Worm (Caenorhabditis elegans) whole organism, L2 larva: ENCODE data around the gene chtb-1.

Source experiments
- R02D3.7 ChIP-seq: fragments of 150-350 bp; optimal IDR thresholded peaks from 2 replicates; lab custom pipeline; 2014; ENCODE audit warnings: missing biosample characterization, missing genetic modification characterization
- alr-1 ChIP-seq: fragments of 150-350 bp; optimal IDR thresholded peaks from 2 replicates; lab custom pipeline; 2014; ENCODE audit warnings: missing biosample characterization, missing genetic modification characterization
- ama-1 ChIP-seq: fragments of 150-350 bp; optimal IDR thresholded peaks from 2 replicates; lab custom pipeline; 2018; ENCODE audit warnings: inconsistent platforms
- blmp-1 ChIP-seq: sonication (generic microtip); optimal IDR thresholded peaks from 2 replicates; lab custom pipeline; 2017; ENCODE audit warnings: missing genetic modification characterization, mild to moderate bottlenecking, missing compliant biosample characterization, antibody characterized with exemption, moderate library complexity; ENCODE audit not compliant: insufficient read depth
- ceh-16 ChIP-seq: fragments of 150-350 bp; optimal IDR thresholded peaks from 2 replicates; lab custom pipeline; 2014; ENCODE audit warnings: missing biosample characterization, missing genetic modification characterization
- ceh-82 ChIP-seq: fragments of 150-350 bp; optimal IDR thresholded peaks from 2 replicates; lab custom pipeline; 2014; ENCODE audit warnings: missing biosample characterization, missing genetic modification characterization
- crh-2 ChIP-seq: sonication (generic microtip); optimal IDR thresholded peaks from 2 replicates; lab custom pipeline; 2017; ENCODE audit warnings: missing biosample characterization, missing genetic modification characterization
- dmd-4 ChIP-seq: sonication (generic microtip); optimal IDR thresholded peaks from 2 replicates; lab custom pipeline; 2017; ENCODE audit warnings: missing biosample characterization, missing genetic modification characterization
- egl-27 ChIP-seq: sonication (generic microtip); optimal IDR thresholded peaks from 3 replicates; lab custom pipeline; 2017; ENCODE audit warnings: missing biosample characterization, missing genetic modification reagents, missing genetic modification characterization
- elt-1 ChIP-seq: fragments of 150-350 bp; optimal IDR thresholded peaks from 2 replicates; lab custom pipeline; 2014; ENCODE audit warnings: missing biosample characterization, missing genetic modification characterization
- elt-3 ChIP-seq: sonication (generic microtip); optimal IDR thresholded peaks from 2 replicates; lab custom pipeline; 2017; ENCODE audit warnings: missing biosample characterization, missing genetic modification characterization
- lin-11 ChIP-seq: fragments of 150-350 bp; sonication (generic microtip); optimal IDR thresholded peaks from 2 replicates; lab custom pipeline; 2014; ENCODE audit warnings: missing biosample characterization, missing genetic modification characterization, inconsistent platforms, mixed read lengths
- lin-13 ChIP-seq: fragments of 150-350 bp; optimal IDR thresholded peaks from 2 replicates; lab custom pipeline; 2014; ENCODE audit warnings: missing biosample characterization, missing genetic modification reagents, missing genetic modification characterization
- lin-39 ChIP-seq: fragments of 150-350 bp; optimal IDR thresholded peaks from 2 replicates; lab custom pipeline; 2014; ENCODE audit warnings: missing biosample characterization, missing genetic modification reagents, missing genetic modification characterization
- lsy-2 ChIP-seq, 2 experiments: fragments of 150-350 bp in 1 of 2; sonication (generic microtip) in 1 of 2; optimal IDR thresholded peaks; 2 replicates each; lab custom pipeline; 2014 to 2017; ENCODE audit warnings: missing biosample characterization in 2 of 2, missing genetic modification characterization in 2 of 2
- mbf-1 ChIP-seq: sonication (generic microtip); optimal IDR thresholded peaks from 2 replicates; lab custom pipeline; 2017; ENCODE audit warnings: missing biosample characterization, missing genetic modification characterization
- mdl-1 ChIP-seq, 2 experiments: fragments of 150-350 bp in 1 of 2; sonication (generic microtip) in 1 of 2; optimal IDR thresholded peaks; 2 replicates each; lab custom pipeline; 2017; ENCODE audit warnings: missing biosample characterization in 2 of 2, missing genetic modification characterization in 2 of 2
- nhr-10 ChIP-seq: sonication (generic microtip); optimal IDR thresholded peaks from 2 replicates; lab custom pipeline; 2017; ENCODE audit warnings: missing biosample characterization, missing genetic modification characterization
- nhr-11 ChIP-seq: fragments of 150-350 bp; optimal IDR thresholded peaks from 2 replicates; lab custom pipeline; 2014; ENCODE audit warnings: missing biosample characterization, missing genetic modification characterization
- nhr-12 ChIP-seq: fragments of 150-350 bp; optimal IDR thresholded peaks from 2 replicates; lab custom pipeline; 2014; ENCODE audit warnings: missing biosample characterization, missing genetic modification characterization
- nhr-129 ChIP-seq: fragments of 150-350 bp; optimal IDR thresholded peaks from 2 replicates; lab custom pipeline; 2014; ENCODE audit warnings: missing biosample characterization, missing genetic modification characterization
- nhr-23 ChIP-seq: fragments of 150-350 bp; optimal IDR thresholded peaks from 2 replicates; lab custom pipeline; 2014; ENCODE audit warnings: missing biosample characterization, missing genetic modification reagents, missing genetic modification characterization
- nhr-237 ChIP-seq: fragments of 150-350 bp; optimal IDR thresholded peaks from 2 replicates; lab custom pipeline; 2014; ENCODE audit warnings: missing biosample characterization, missing genetic modification characterization
- nhr-77 ChIP-seq: fragments of 150-350 bp; optimal IDR thresholded peaks from 2 replicates; lab custom pipeline; 2014; ENCODE audit warnings: missing biosample characterization, missing genetic modification characterization
- peb-1 ChIP-seq: fragments of 150-350 bp; optimal IDR thresholded peaks from 2 replicates; lab custom pipeline; 2014; ENCODE audit warnings: missing biosample characterization, missing genetic modification characterization
- sma-9 ChIP-seq, 2 experiments: fragments of 150-350 bp in 1 of 2; sonication (generic microtip) in 1 of 2; optimal IDR thresholded peaks; 2 replicates each; lab custom pipeline; 2014 to 2016; ENCODE audit warnings: missing genetic modification characterization in 2 of 2, mild to moderate bottlenecking in 1 of 2, missing biosample characterization in 1 of 2, missing compliant biosample characterization in 1 of 2, missing genetic modification reagents in 1 of 2, moderate library complexity in 1 of 2
- snpc-4 ChIP-seq: fragments of 150-350 bp; optimal IDR thresholded peaks from 2 replicates; lab custom pipeline; 2014; ENCODE audit warnings: missing biosample characterization, missing genetic modification characterization
- unc-62 ChIP-seq: fragments of 150-350 bp; optimal IDR thresholded peaks from 2 replicates; lab custom pipeline; 2014; ENCODE audit warnings: missing biosample characterization, missing genetic modification reagents, missing genetic modification characterization
- zag-1 ChIP-seq: fragments of 150-350 bp; optimal IDR thresholded peaks from 2 replicates; lab custom pipeline; 2014; ENCODE audit warnings: missing biosample characterization, missing genetic modification characterization
- ztf-1 ChIP-seq: fragments of 200-800 bp; sonication (Bioruptor generic); conservative IDR thresholded peaks from 2 replicates; pipeline ENCODE4 v1.3.6; 2022; ENCODE audit warnings: missing genetic modification characterization, missing compliant biosample characterization
- ztf-4 ChIP-seq: fragments of 150-350 bp; optimal IDR thresholded peaks from 2 replicates; lab custom pipeline; 2014; ENCODE audit warnings: missing biosample characterization, missing genetic modification characterization

chtb-1 gene

ce11 chrIII:9385543-9385942, 30.3 kb upstream of the chtb-1 start, which contains the start of gene C38C10.3:
TSS of gene C38C10.3 (minus strand) at chrIII:9385643.
- TF ChIP-seq sma-9 (GFP tag; optimal IDR thresholded peaks at IDR 0.05; lab: Kevin White, UChicago) (no peak), sma-9 (tag; optimal IDR thresholded peaks at IDR 0.05; lab: Kevin White, UChicago) (no peak), mdl-1 (tag; optimal IDR thresholded peaks at IDR 0.05; lab: Kevin White, UChicago) (no peak), unc-62 (no peak), lin-39 (no peak), ztf-1 (GFP tag; lab: Robert Waterston, UW) (no peak), nhr-237 (tag; lab: Kevin White, UChicago) (no peak), elt-1 (tag; lab: Kevin White, UChicago) (no peak), peb-1 (tag; lab: Kevin White, UChicago) (no peak), ama-1 (lab: Kevin White, UChicago) (no peak), blmp-1 (no peak), nhr-129 (tag; lab: Kevin White, UChicago) (no peak), nhr-12 (no peak), ztf-4 (tag; lab: Kevin White, UChicago) (no peak)

- TF ChIP-seq nhr-11 (tag; lab: Kevin White, UChicago) (no peak), lsy-2 (tag; optimal IDR thresholded peaks at IDR 0.05; lab: Kevin White, UChicago) (no peak), nhr-23 (tag; lab: Kevin White, UChicago) (no peak), ceh-82 (no peak)
These were observed 28.2 kb upstream of the chtb-1 start, which contains the start of gene tkr-1 for ce11 chrIII:9383496-9383895. TSS of gene tkr-1 (plus strand) at chrIII:9383796.

ce11 chrIII:9376701-9377100, 21.4 kb upstream of the chtb-1 start:
- TF ChIP-seq nhr-12 (no peak), blmp-1 (no peak), nhr-77 (no peak), nhr-11 (tag; lab: Kevin White, UChicago) (no peak), lin-13 (no peak), nhr-23 (tag; lab: Kevin White, UChicago) (no peak), ceh-16 (tag; lab: Kevin White, UChicago) (no peak), alr-1 (no peak)

- TF ChIP-seq nhr-10 (tag; lab: Kevin White, UChicago): no peak
- no peak for TF ChIP-seq mdl-1 (tag; optimal IDR thresholded peaks at IDR 0.05; lab: Kevin White, UChicago)
- no peak for TF ChIP-seq dmd-4
- no peak for TF ChIP-seq alr-1
- TF ChIP-seq elt-3 (tag; lab: Kevin White, UChicago): no peak
- TF ChIP-seq lin-11 (tag; lab: Kevin White, UChicago): no peak
- no peak for TF ChIP-seq crh-2 (tag; lab: Kevin White, UChicago)
- TF ChIP-seq R02D3.7 (tag; lab: Kevin White, UChicago): no peak
- no peak for TF ChIP-seq egl-27 (tag; lab: Kevin White, UChicago)
- no peak for TF ChIP-seq sma-9 (GFP tag; optimal IDR thresholded peaks at IDR 0.05; lab: Kevin White, UChicago)
- TF ChIP-seq sma-9 (tag; optimal IDR thresholded peaks at IDR 0.05; lab: Kevin White, UChicago): no peak
These were observed 18.5 kb upstream of the chtb-1 start for ce11 chrIII:9373779-9374178.

ce11 chrIII:9366971-9367370, 11.7 kb upstream of the chtb-1 start, which contains the start of gene crn-6:
TSS of gene crn-6 (plus strand) at chrIII:9367271.
- TF ChIP-seq ceh-82 (no peak), R02D3.7 (tag; lab: Kevin White, UChicago) (no peak), ama-1 (lab: Kevin White, UChicago) (no peak), lin-39 (no peak)

ce11 chrIII:9366376-9366775, 11.1 kb upstream of the chtb-1 start:
- TF ChIP-seq nhr-10 (tag; lab: Kevin White, UChicago) (no peak), snpc-4 (tag; lab: Kevin White, UChicago) (no peak), elt-3 (tag; lab: Kevin White, UChicago) (no peak), nhr-129 (tag; lab: Kevin White, UChicago) (no peak), crh-2 (tag; lab: Kevin White, UChicago) (no peak), lin-11 (tag; lab: Kevin White, UChicago) (no peak), dmd-4 (no peak), mbf-1 (no peak), ceh-16 (tag; lab: Kevin White, UChicago) (no peak), sma-9 (GFP tag; optimal IDR thresholded peaks at IDR 0.05; lab: Kevin White, UChicago) (no peak), sma-9 (tag; optimal IDR thresholded peaks at IDR 0.05; lab: Kevin White, UChicago) (no peak), lsy-2 (tag; optimal IDR thresholded peaks at IDR 0.05; lab: Kevin White, UChicago) (no peak), zag-1 (tag; lab: Kevin White, UChicago) (no peak), nhr-237 (tag; lab: Kevin White, UChicago) (no peak)
- TF ChIP-seq, all 48 proteins: peak for 0
